Worm (Caenorhabditis elegans): Measurements from ENCODE around the gene ceh-48.

Gene ceh-48

ce11 chrIV:6811808-6812207 lies at the start of gene ceh-48:
ceh-48 (plus strand) TSS chrIV:6812108.
- TF ChIP-seq ets-7 (tag; optimal IDR thresholded peaks at IDR 0.05) (no peak), sea-1 (GFP tag; conservative IDR thresholded peaks at IDR 0.05) (no peak), hmbx-1 (tag; optimal IDR thresholded peaks at IDR 0.05) (no peak), scrt-1 (GFP tag; IDR thresholded peaks at IDR 0.05) (no peak), flt-1 (GFP tag; IDR thresholded peaks at IDR 0.05) (no peak), tbx-11 (GFP tag; IDR thresholded peaks at IDR 0.05) (no peak), tbx-37 (GFP tag; conservative IDR thresholded peaks at IDR 0.05) (no peak), ama-1 (optimal IDR thresholded peaks at IDR 0.05) (no peak), B0310.2 (tag; optimal IDR thresholded peaks at IDR 0.05) (no peak), aly-1 (tag; optimal IDR thresholded peaks at IDR 0.05) (no peak), ceh-13 (GFP tag; optimal IDR thresholded peaks at IDR 0.05) (no peak), tra-4 (tag; optimal IDR thresholded peaks at IDR 0.05) (no peak), hnd-1 (tag; optimal IDR thresholded peaks at IDR 0.05) (no peak), F13C5.2 (tag; optimal IDR thresholded peaks at IDR 0.05) (no peak), ceh-36 (tag; optimal IDR thresholded peaks at IDR 0.05) (no peak), hmg-4 (GFP tag; optimal IDR thresholded peaks at IDR 0.05) (no peak), pes-1 (GFP tag; IDR thresholded peaks at IDR 0.05) (no peak)

DNA sequence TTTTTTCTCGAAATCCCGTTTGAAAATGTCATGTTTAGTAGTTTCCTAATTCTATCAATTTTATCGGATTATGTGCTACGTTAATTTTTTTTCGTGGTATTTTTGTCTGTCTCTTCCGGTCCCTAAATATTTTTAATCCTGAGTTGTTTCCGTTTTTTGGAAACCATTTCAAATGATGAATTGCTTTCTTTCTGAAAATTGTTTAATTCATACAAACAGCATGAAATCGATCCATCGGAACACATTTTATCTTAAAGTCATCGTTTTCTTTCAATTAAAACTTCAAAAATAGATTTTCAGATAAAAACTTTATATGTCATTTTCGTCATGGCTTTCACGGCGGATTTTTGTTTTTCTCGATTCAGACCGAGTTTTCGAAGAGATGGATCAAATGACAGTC lies 49.5 kb upstream of the ceh-48 start, which contains the start of gene spd-3:
Gene spd-3, plus strand, starts transcription at position 301 of the 400 bp plus-strand sequence.
- TF ChIP-seq ets-7 (tag; optimal IDR thresholded peaks at IDR 0.05) (no peak), aly-1 (tag; optimal IDR thresholded peaks at IDR 0.05) (no peak), flt-1 (GFP tag; IDR thresholded peaks at IDR 0.05) (no peak), hmg-4 (GFP tag; optimal IDR thresholded peaks at IDR 0.05) (no peak), F13C5.2 (tag; optimal IDR thresholded peaks at IDR 0.05) (no peak), sea-1 (GFP tag; conservative IDR thresholded peaks at IDR 0.05) (no peak), ama-1 (optimal IDR thresholded peaks at IDR 0.05) (no peak), B0310.2 (tag; optimal IDR thresholded peaks at IDR 0.05) (no peak), tbx-37 (GFP tag; conservative IDR thresholded peaks at IDR 0.05) (no peak)

ce11 chrIV:6767240-6767639 lies 44.7 kb upstream of the ceh-48 start:
- TF ChIP-seq hmg-4 (GFP tag; optimal IDR thresholded peaks at IDR 0.05) (no peak), F13C5.2 (tag; optimal IDR thresholded peaks at IDR 0.05) (peak; percentile 1), hnd-1 (tag; optimal IDR thresholded peaks at IDR 0.05) (no peak)

- no peak for TF ChIP-seq sea-1 (GFP tag; conservative IDR thresholded peaks at IDR 0.05)
- TF ChIP-seq hmg-4 (GFP tag; optimal IDR thresholded peaks at IDR 0.05) = no peak
- no peak for TF ChIP-seq ets-7 (tag; optimal IDR thresholded peaks at IDR 0.05)
- no peak for TF ChIP-seq aly-1 (tag; optimal IDR thresholded peaks at IDR 0.05)
- TF ChIP-seq ceh-36 (tag; optimal IDR thresholded peaks at IDR 0.05) = no peak
- TF ChIP-seq tra-4 (tag; optimal IDR thresholded peaks at IDR 0.05) = no peak
- TF ChIP-seq pes-1 (GFP tag; IDR thresholded peaks at IDR 0.05) = no peak
- TF ChIP-seq flt-1 (GFP tag; IDR thresholded peaks at IDR 0.05) = no peak
- TF ChIP-seq ceh-13 (GFP tag; optimal IDR thresholded peaks at IDR 0.05) = no peak
- no peak for TF ChIP-seq tbx-11 (GFP tag; IDR thresholded peaks at IDR 0.05)
- TF ChIP-seq scrt-1 (GFP tag; IDR thresholded peaks at IDR 0.05) = no peak
- TF ChIP-seq tbx-37 (GFP tag; conservative IDR thresholded peaks at IDR 0.05) = no peak
- TF ChIP-seq hmbx-1 (tag; optimal IDR thresholded peaks at IDR 0.05) = no peak
- no peak for TF ChIP-seq ama-1 (optimal IDR thresholded peaks at IDR 0.05)
- no peak for TF ChIP-seq B0310.2 (tag; optimal IDR thresholded peaks at IDR 0.05)
These were observed 41.5 kb upstream of the ceh-48 start, which contains the start of gene anat-1 for ce11 chrIV:6770407-6770883. anat-1 (plus strand) TSS chrIV:6770833.

DNA sequence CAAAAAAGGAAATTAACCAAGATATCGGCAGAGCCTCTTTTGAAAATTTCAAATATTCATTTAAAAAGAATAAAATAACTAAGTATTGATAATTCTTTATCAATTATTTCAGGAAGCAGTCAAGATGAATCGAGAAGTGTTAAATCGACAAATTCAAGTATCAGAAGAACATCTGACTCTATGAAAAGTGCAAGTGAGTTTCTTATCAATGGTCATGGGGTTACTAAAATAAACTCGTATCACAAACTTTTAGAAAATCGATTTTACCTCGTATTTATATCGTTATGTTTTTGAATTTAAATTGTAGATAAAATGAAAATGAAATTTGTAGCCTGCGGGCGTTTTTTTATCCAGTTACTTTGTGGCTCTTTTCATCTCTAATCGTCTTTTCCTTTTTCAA lies 40.4 kb upstream of the ceh-48 start:
- TF ChIP-seq B0310.2 (tag; optimal IDR thresholded peaks at IDR 0.05) (no peak), sea-1 (GFP tag; conservative IDR thresholded peaks at IDR 0.05) (no peak), flt-1 (GFP tag; IDR thresholded peaks at IDR 0.05) (no peak), hmbx-1 (tag; optimal IDR thresholded peaks at IDR 0.05) (no peak), ceh-36 (tag; optimal IDR thresholded peaks at IDR 0.05) (no peak), F13C5.2 (tag; optimal IDR thresholded peaks at IDR 0.05) (no peak)

DNA sequence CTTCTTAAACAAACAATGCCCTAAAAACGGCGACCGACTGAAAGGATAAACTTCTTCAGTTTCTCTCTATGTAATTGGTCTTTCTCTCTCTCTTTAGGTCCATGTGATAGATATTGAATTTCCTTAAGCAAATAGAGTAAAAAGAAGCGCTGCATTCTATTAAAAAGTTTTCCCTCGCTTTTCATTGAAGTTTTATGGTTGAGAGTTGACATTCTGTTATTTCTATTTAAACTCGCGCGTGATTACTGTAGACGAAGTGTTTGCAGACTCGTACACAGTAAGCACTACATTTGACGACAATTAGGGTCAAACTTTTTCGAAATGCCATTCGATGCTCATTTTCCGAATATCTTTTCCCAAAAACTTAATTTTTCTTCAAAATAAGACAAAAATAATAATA lies 34.8 kb upstream of the ceh-48 start:
- TF ChIP-seq tbx-37 (GFP tag; conservative IDR thresholded peaks at IDR 0.05) = no peak
- no peak for TF ChIP-seq pes-1 (GFP tag; IDR thresholded peaks at IDR 0.05)
- TF ChIP-seq ama-1 (optimal IDR thresholded peaks at IDR 0.05) = no peak
- TF ChIP-seq B0310.2 (tag; optimal IDR thresholded peaks at IDR 0.05) = no peak
- no peak for TF ChIP-seq aly-1 (tag; optimal IDR thresholded peaks at IDR 0.05)
- no peak for TF ChIP-seq tra-4 (tag; optimal IDR thresholded peaks at IDR 0.05)
- no peak for TF ChIP-seq ceh-13 (GFP tag; optimal IDR thresholded peaks at IDR 0.05)
- no peak for TF ChIP-seq ceh-36 (tag; optimal IDR thresholded peaks at IDR 0.05)
- TF ChIP-seq F13C5.2 (tag; optimal IDR thresholded peaks at IDR 0.05) = no peak
- no peak for TF ChIP-seq ets-7 (tag; optimal IDR thresholded peaks at IDR 0.05)
- TF ChIP-seq sea-1 (GFP tag; conservative IDR thresholded peaks at IDR 0.05) = no peak
- TF ChIP-seq flt-1 (GFP tag; IDR thresholded peaks at IDR 0.05) = no peak
- no peak for TF ChIP-seq hmbx-1 (tag; optimal IDR thresholded peaks at IDR 0.05)
- no peak for TF ChIP-seq hnd-1 (tag; optimal IDR thresholded peaks at IDR 0.05)
- no peak for TF ChIP-seq scrt-1 (GFP tag; IDR thresholded peaks at IDR 0.05)
- no peak for TF ChIP-seq tbx-11 (GFP tag; IDR thresholded peaks at IDR 0.05)
- no peak for TF ChIP-seq hmg-4 (GFP tag; optimal IDR thresholded peaks at IDR 0.05)

- TF ChIP-seq flt-1 (GFP tag; IDR thresholded peaks at IDR 0.05) (no peak), hmbx-1 (tag; optimal IDR thresholded peaks at IDR 0.05) (no peak), ceh-13 (GFP tag; optimal IDR thresholded peaks at IDR 0.05) (no peak), aly-1 (tag; optimal IDR thresholded peaks at IDR 0.05) (no peak), sea-1 (GFP tag; conservative IDR thresholded peaks at IDR 0.05) (no peak), ets-7 (tag; optimal IDR thresholded peaks at IDR 0.05) (no peak), hmg-4 (GFP tag; optimal IDR thresholded peaks at IDR 0.05) (no peak), tbx-11 (GFP tag; IDR thresholded peaks at IDR 0.05) (no peak), ceh-36 (tag; optimal IDR thresholded peaks at IDR 0.05) (no peak)
These were observed 26.8 kb upstream of the ceh-48 start, which contains the start of gene dyci-1 for ce11 chrIV:6785151-6785550. dyci-1 (minus strand) TSS chrIV:6785272.

ce11 chrIV:6785873-6786272 lies 26.0 kb upstream of the ceh-48 start:
- TF ChIP-seq F13C5.2 (tag; optimal IDR thresholded peaks at IDR 0.05) = no peak
- TF ChIP-seq hmbx-1 (tag; optimal IDR thresholded peaks at IDR 0.05) = no peak
- no peak for TF ChIP-seq ceh-36 (tag; optimal IDR thresholded peaks at IDR 0.05)
- TF ChIP-seq pes-1 (GFP tag; IDR thresholded peaks at IDR 0.05) = no peak
- TF ChIP-seq ama-1 (optimal IDR thresholded peaks at IDR 0.05) = no peak
- no peak for TF ChIP-seq hnd-1 (tag; optimal IDR thresholded peaks at IDR 0.05)
- TF ChIP-seq tra-4 (tag; optimal IDR thresholded peaks at IDR 0.05) = no peak
- no peak for TF ChIP-seq tbx-11 (GFP tag; IDR thresholded peaks at IDR 0.05)
- TF ChIP-seq sea-1 (GFP tag; conservative IDR thresholded peaks at IDR 0.05) = no peak
- no peak for TF ChIP-seq scrt-1 (GFP tag; IDR thresholded peaks at IDR 0.05)
- TF ChIP-seq flt-1 (GFP tag; IDR thresholded peaks at IDR 0.05) = no peak
- no peak for TF ChIP-seq tbx-37 (GFP tag; conservative IDR thresholded peaks at IDR 0.05)
- no peak for TF ChIP-seq ceh-13 (GFP tag; optimal IDR thresholded peaks at IDR 0.05)
- no peak for TF ChIP-seq B0310.2 (tag; optimal IDR thresholded peaks at IDR 0.05)
- no peak for TF ChIP-seq ets-7 (tag; optimal IDR thresholded peaks at IDR 0.05)
- no peak for TF ChIP-seq hmg-4 (GFP tag; optimal IDR thresholded peaks at IDR 0.05)
- no peak for TF ChIP-seq aly-1 (tag; optimal IDR thresholded peaks at IDR 0.05)
